Worm (Caenorhabditis elegans) whole organism, late embryonic: ENCODE data around the gene mig-17.

Experiments used
- T23F11.4 ChIP-seq: fragments of 200-800 bp; sonication (Bioruptor generic); optimal IDR thresholded peaks from 2 replicates; lab custom pipeline; 2018; ENCODE audit warnings: mild to moderate bottlenecking, missing genetic modification characterization, missing compliant biosample characterization
- ceh-9 ChIP-seq: sonication (generic microtip); optimal IDR thresholded peaks from 2 replicates; lab custom pipeline; 2016; ENCODE audit warnings: mild to moderate bottlenecking, missing genetic modification characterization, inconsistent platforms, missing compliant biosample characterization
- fax-1 ChIP-seq: sonication (generic microtip); optimal IDR thresholded peaks from 2 replicates; lab custom pipeline; 2016; ENCODE audit warnings: missing genotype, missing genetic modification characterization, missing compliant biosample characterization
- fkh-6 ChIP-seq: sonication (generic microtip); optimal IDR thresholded peaks from 2 replicates; lab custom pipeline; 2016; ENCODE audit warnings: missing genetic modification characterization, missing compliant biosample characterization
- nhr-11 ChIP-seq: fragments of 150-350 bp; optimal IDR thresholded peaks from 2 replicates; lab custom pipeline; 2014; ENCODE audit warnings: missing biosample characterization, missing genetic modification characterization
- nhr-232 ChIP-seq: sonication (generic microtip); optimal IDR thresholded peaks from 2 replicates; lab custom pipeline; 2016; ENCODE audit warnings: missing genetic modification characterization, missing compliant biosample characterization
- odd-2 ChIP-seq: sonication (generic microtip); optimal IDR thresholded peaks from 2 replicates; lab custom pipeline; 2017; ENCODE audit warnings: antibody characterized with exemption, mild to moderate bottlenecking, missing genetic modification characterization, missing compliant biosample characterization
- pqm-1 ChIP-seq: sonication (generic microtip); optimal IDR thresholded peaks from 2 replicates; lab custom pipeline; 2016; ENCODE audit warnings: missing genetic modification characterization, missing compliant biosample characterization
- sox-4 ChIP-seq: sonication (generic microtip); optimal IDR thresholded peaks from 2 replicates; lab custom pipeline; 2017; ENCODE audit warnings: mild to moderate bottlenecking, missing genetic modification characterization, inconsistent platforms, missing compliant biosample characterization
- tbx-2 ChIP-seq: sonication (generic microtip); optimal IDR thresholded peaks from 2 replicates; lab custom pipeline; 2016; ENCODE audit warnings: missing genetic modification characterization, missing compliant biosample characterization
- zip-5 ChIP-seq: sonication (generic microtip); optimal IDR thresholded peaks from 2 replicates; lab custom pipeline; 2016; ENCODE audit warnings: missing genetic modification characterization, missing compliant biosample characterization

ce11 chrV:11450257-11450656, 3.8 kb downstream of the mig-17 start, which contains the start of gene col-156:
- TF ChIP-seq nhr-11 (no peak), nhr-232 (no peak), zip-5 (tag; lab: Kevin White, UChicago) (no peak), ceh-9 (tag; lab: Kevin White, UChicago) (no peak), odd-2 (no peak), fkh-6 (no peak), fax-1 (tag; lab: Kevin White, UChicago) (no peak), pqm-1 (tag; lab: Kevin White, UChicago) (no peak), tbx-2 (no peak), T23F11.4 (GFP tag; lab: Kevin White, UChicago) (no peak), sox-4 (tag; lab: Kevin White, UChicago) (no peak)
